Fruit fly (Drosophila melanogaster) whole organism, embryonic: ENCODE data around the gene CG10338.

ENCODE experiments used
- C15 ChIP-seq: fragments of 200-800 bp; sonication (Bioruptor generic); IDR thresholded peaks from 3 replicates; pipeline ENCODE4 v1.3.6; 2022; ENCODE audit warnings: missing biosample characterization, missing genetic modification characterization
- CG10462 ChIP-seq: fragments of 200-800 bp; sonication (Bioruptor generic); optimal IDR thresholded peaks from 2 replicates; lab custom pipeline; 2016; ENCODE audit warnings: missing biosample characterization, missing genetic modification characterization
- CG10654 ChIP-seq: fragments of 200-800 bp; sonication (Bioruptor generic); optimal IDR thresholded peaks from 2 replicates; lab custom pipeline; 2016; ENCODE audit warnings: missing biosample characterization, missing genetic modification characterization
- CG12769 ChIP-seq: fragments of 200-800 bp; sonication (Bioruptor generic); optimal IDR thresholded peaks from 2 replicates; lab custom pipeline; 2019; ENCODE audit warnings: missing biosample characterization, mild to moderate bottlenecking, missing genetic modification characterization, moderate library complexity
- CG13123 ChIP-seq: fragments of 200-800 bp; sonication (Bioruptor generic); optimal IDR thresholded peaks from 2 replicates; lab custom pipeline; 2016; ENCODE audit warnings: missing biosample characterization, missing genetic modification characterization
- CG14860 ChIP-seq: fragments of 200-800 bp; sonication (Bioruptor generic); IDR thresholded peaks from 3 replicates; pipeline ENCODE4 v1.3.6; 2022; ENCODE audit warnings: missing biosample characterization, missing genetic modification characterization; ENCODE audit not compliant: partially characterized antibody
- CG16813 ChIP-seq: fragments of 200-800 bp; sonication (Bioruptor generic); IDR thresholded peaks from 3 replicates; pipeline ENCODE4 v1.3.6; 2022; ENCODE audit warnings: missing biosample characterization, missing genetic modification characterization; ENCODE audit not compliant: partially characterized antibody
- CG18262 ChIP-seq: fragments of 200-800 bp; optimal IDR thresholded peaks from 3 replicates; lab custom pipeline; 2019; ENCODE audit warnings: missing biosample characterization, mild to moderate bottlenecking, missing genetic modification characterization, moderate library complexity
- CG18764 ChIP-seq: fragments of 200-800 bp; sonication (Bioruptor generic); optimal IDR thresholded peaks from 3 replicates; lab custom pipeline; 2016; ENCODE audit warnings: missing biosample characterization, missing genetic modification characterization
- CG2129 ChIP-seq: fragments of 200-800 bp; sonication (Bioruptor generic); IDR thresholded peaks from 2 replicates; pipeline ENCODE4 v1.3.6; 2022; ENCODE audit warnings: missing biosample characterization, missing genetic modification characterization; ENCODE audit not compliant: partially characterized antibody
- CG30020 ChIP-seq: fragments of 200-800 bp; optimal IDR thresholded peaks from 2 replicates; lab custom pipeline; 2019; ENCODE audit warnings: missing biosample characterization, mild to moderate bottlenecking, missing genetic modification characterization, moderate library complexity
- CG3838 ChIP-seq: fragments of 200-800 bp; sonication (Bioruptor generic); optimal IDR thresholded peaks from 3 replicates; lab custom pipeline; 2016; ENCODE audit warnings: missing biosample characterization, missing genetic modification characterization
- CG42726 ChIP-seq: fragments of 200-800 bp; sonication (Bioruptor generic); IDR thresholded peaks from 2 replicates; pipeline ENCODE4 v1.3.6; 2022; ENCODE audit warnings: missing biosample characterization, missing genetic modification characterization; ENCODE audit not compliant: partially characterized antibody
- CG4404 ChIP-seq: fragments of 200-800 bp; sonication (Bioruptor generic); IDR thresholded peaks from 2 replicates; pipeline ENCODE4 v1.3.6; 2022; ENCODE audit warnings: missing biosample characterization, missing genetic modification characterization
- CG4617 ChIP-seq: fragments of 200-800 bp; sonication (Bioruptor generic); optimal IDR thresholded peaks from 3 replicates; lab custom pipeline; 2016; ENCODE audit warnings: missing biosample characterization, missing genetic modification characterization, borderline replicate concordance
- CG6765 ChIP-seq: fragments of 200-800 bp; sonication (Bioruptor generic); optimal IDR thresholded peaks from 3 replicates; lab custom pipeline; 2017; ENCODE audit warnings: missing biosample characterization, mild to moderate bottlenecking, missing genetic modification characterization
- CG7271 ChIP-seq: fragments of 200-800 bp; sonication (Bioruptor generic); optimal IDR thresholded peaks from 2 replicates; lab custom pipeline; 2018; ENCODE audit warnings: missing biosample characterization, mild to moderate bottlenecking, missing genetic modification characterization, moderate library complexity
- CG7556 ChIP-seq: fragments of 200-800 bp; sonication (Bioruptor generic); optimal IDR thresholded peaks from 2 replicates; lab custom pipeline; 2017; ENCODE audit warnings: missing biosample characterization, mild to moderate bottlenecking, missing genetic modification characterization
- CG7786 ChIP-seq: fragments of 200-800 bp; sonication (Bioruptor generic); optimal IDR thresholded peaks from 2 replicates; lab custom pipeline; 2016; ENCODE audit warnings: missing biosample characterization, missing genetic modification characterization
- CG8089 ChIP-seq: fragments of 200-800 bp; sonication (Bioruptor generic); optimal IDR thresholded peaks from 3 replicates; lab custom pipeline; 2016; ENCODE audit warnings: missing biosample characterization, missing genetic modification characterization
- CG9609 ChIP-seq: fragments of 200-800 bp; sonication (Bioruptor generic); optimal IDR thresholded peaks from 3 replicates; lab custom pipeline; 2016; ENCODE audit warnings: missing biosample characterization, missing genetic modification characterization
- Doc3 ChIP-seq: fragments of 200-800 bp; sonication (Bioruptor generic); IDR thresholded peaks from 3 replicates; pipeline ENCODE4 v1.3.6; 2022; ENCODE audit warnings: missing biosample characterization, missing genetic modification characterization; ENCODE audit not compliant: partially characterized antibody
- E2f2 ChIP-seq: fragments of 200-800 bp; sonication (Bioruptor generic); IDR thresholded peaks from 2 replicates; pipeline ENCODE4 v1.3.6; 2022; ENCODE audit warnings: missing biosample characterization, missing genetic modification characterization
- ERR ChIP-seq: fragments of 200-800 bp; sonication (Bioruptor generic); optimal IDR thresholded peaks from 2 replicates; lab custom pipeline; 2016; ENCODE audit warnings: missing biosample characterization, missing genetic modification characterization
- GATAe ChIP-seq: fragments of 200-800 bp; sonication (Bioruptor generic); conservative IDR thresholded peaks from 2 replicates; pipeline ENCODE4 v1.3.6; 2022; ENCODE audit warnings: missing biosample characterization, missing genetic modification characterization
- Jarid2 ChIP-seq: fragments of 200-800 bp; sonication (Bioruptor generic); optimal IDR thresholded peaks from 3 replicates; lab custom pipeline; 2017; ENCODE audit warnings: mild to moderate bottlenecking, missing biosample characterization, missing genetic modification reagents, missing genetic modification characterization
- Six4 ChIP-seq: fragments of 200-800 bp; sonication (Bioruptor generic); optimal IDR thresholded peaks from 2 replicates; lab custom pipeline; 2016; ENCODE audit warnings: missing biosample characterization, missing genetic modification characterization
- Ssrp ChIP-seq: fragments of 200-800 bp; sonication (Bioruptor generic); optimal IDR thresholded peaks from 2 replicates; lab custom pipeline; 2018; ENCODE audit warnings: missing biosample characterization, mild to moderate bottlenecking, missing genetic modification characterization, moderate library complexity
- Trl ChIP-seq, 3 experiments: fragments of >200 bp in 2 of 3; fragments of 200-800 bp in 1 of 3; sonication (Bioruptor generic) in 1 of 3; optimal IDR thresholded peaks; 2 replicates in 1 of 3; 3 replicates in 2 of 3; lab custom pipeline; 2016 to 2017; ENCODE audit warnings: missing biosample characterization in 1 of 3, missing genetic modification characterization in 1 of 3
- ac ChIP-seq: fragments of 200-800 bp; sonication (Bioruptor generic); optimal IDR thresholded peaks from 3 replicates; lab custom pipeline; 2017; ENCODE audit warnings: missing biosample characterization, mild to moderate bottlenecking, missing genetic modification characterization
- ap ChIP-seq: fragments of 200-800 bp; sonication (Bioruptor generic); IDR thresholded peaks from 2 replicates; pipeline ENCODE4 v1.3.6; 2022; ENCODE audit warnings: missing biosample characterization, missing genetic modification characterization
- bcd ChIP-seq: fragments of 200-800 bp; sonication (Bioruptor generic); optimal IDR thresholded peaks from 2 replicates; lab custom pipeline; 2017; ENCODE audit warnings: missing biosample characterization, mild to moderate bottlenecking, missing genetic modification characterization
- cato ChIP-seq: fragments of 200-800 bp; sonication (Bioruptor generic); optimal IDR thresholded peaks from 2 replicates; lab custom pipeline; 2016; ENCODE audit warnings: missing biosample characterization, missing genetic modification characterization, borderline replicate concordance
- chm ChIP-seq: fragments of 200-800 bp; sonication (Bioruptor generic); IDR thresholded peaks from 2 replicates; pipeline ENCODE4 v1.3.6; 2022; ENCODE audit warnings: missing biosample characterization, missing genetic modification characterization
- crc ChIP-seq: fragments of 200-800 bp; sonication (Bioruptor generic); optimal IDR thresholded peaks from 2 replicates; lab custom pipeline; 2016; ENCODE audit warnings: missing biosample characterization, missing genetic modification characterization
- danr ChIP-seq: fragments of 200-800 bp; sonication (Bioruptor generic); IDR thresholded peaks from 2 replicates; pipeline ENCODE4 v1.3.6; 2022; ENCODE audit warnings: missing biosample characterization, missing genetic modification characterization
- dmrt99B ChIP-seq: fragments of 200-800 bp; sonication (Bioruptor generic); optimal IDR thresholded peaks from 2 replicates; lab custom pipeline; 2018; ENCODE audit warnings: missing biosample characterization, mild to moderate bottlenecking, missing genetic modification characterization, moderate library complexity
- dysf ChIP-seq: fragments of 200-800 bp; sonication (Bioruptor generic); IDR thresholded peaks from 3 replicates; pipeline ENCODE4 v1.3.6; 2022; ENCODE audit warnings: missing biosample characterization, missing genetic modification characterization
- esg ChIP-seq: fragments of 200-800 bp; sonication (Bioruptor generic); conservative IDR thresholded peaks from 2 replicates; pipeline ENCODE4 v1.3.6; 2022; ENCODE audit warnings: missing biosample characterization, missing genetic modification characterization
- lbe ChIP-seq: fragments of 200-800 bp; sonication (Bioruptor generic); optimal IDR thresholded peaks from 2 replicates; lab custom pipeline; 2016; ENCODE audit warnings: missing biosample characterization, mild to moderate bottlenecking, missing genetic modification characterization
- nmo ChIP-seq: fragments of 200-800 bp; sonication (Bioruptor generic); optimal IDR thresholded peaks from 2 replicates; lab custom pipeline; 2018; ENCODE audit warnings: missing biosample characterization, mild to moderate bottlenecking, missing genetic modification characterization, moderate library complexity
- pb ChIP-seq: fragments of 200-800 bp; sonication (Bioruptor generic); optimal IDR thresholded peaks from 3 replicates; lab custom pipeline; 2016; ENCODE audit warnings: missing biosample characterization, missing genetic modification characterization
- ro ChIP-seq: fragments of 200-800 bp; sonication (Bioruptor generic); IDR thresholded peaks from 2 replicates; pipeline ENCODE4 v1.3.6; 2022; ENCODE audit warnings: missing biosample characterization, missing genetic modification characterization
- row ChIP-seq: fragments of 200-800 bp; sonication (Bioruptor generic); IDR thresholded peaks from 3 replicates; pipeline ENCODE4 v1.3.6; 2022; ENCODE audit warnings: missing biosample characterization, missing genetic modification characterization
- sr ChIP-seq: fragments of 200-800 bp; sonication (Bioruptor generic); IDR thresholded peaks from 3 replicates; pipeline ENCODE4 v1.3.6; 2022; ENCODE audit warnings: missing biosample characterization, missing genetic modification characterization
- ssp ChIP-seq: fragments of 200-800 bp; sonication (Bioruptor generic); IDR thresholded peaks from 2 replicates; pipeline ENCODE4 v1.3.6; 2022; ENCODE audit warnings: missing biosample characterization, missing genetic modification characterization
- stc ChIP-seq: fragments of 200-800 bp; sonication (Bioruptor generic); IDR thresholded peaks from 2 replicates; pipeline ENCODE4 v1.3.6; 2022; ENCODE audit warnings: missing biosample characterization, missing genetic modification characterization
- zen2 ChIP-seq: fragments of 200-800 bp; sonication (Bioruptor generic); IDR thresholded peaks from 3 replicates; pipeline ENCODE4 v1.3.6; 2022; ENCODE audit warnings: missing biosample characterization, missing genetic modification characterization; ENCODE audit not compliant: partially characterized antibody

Gene CG10338

DNA sequence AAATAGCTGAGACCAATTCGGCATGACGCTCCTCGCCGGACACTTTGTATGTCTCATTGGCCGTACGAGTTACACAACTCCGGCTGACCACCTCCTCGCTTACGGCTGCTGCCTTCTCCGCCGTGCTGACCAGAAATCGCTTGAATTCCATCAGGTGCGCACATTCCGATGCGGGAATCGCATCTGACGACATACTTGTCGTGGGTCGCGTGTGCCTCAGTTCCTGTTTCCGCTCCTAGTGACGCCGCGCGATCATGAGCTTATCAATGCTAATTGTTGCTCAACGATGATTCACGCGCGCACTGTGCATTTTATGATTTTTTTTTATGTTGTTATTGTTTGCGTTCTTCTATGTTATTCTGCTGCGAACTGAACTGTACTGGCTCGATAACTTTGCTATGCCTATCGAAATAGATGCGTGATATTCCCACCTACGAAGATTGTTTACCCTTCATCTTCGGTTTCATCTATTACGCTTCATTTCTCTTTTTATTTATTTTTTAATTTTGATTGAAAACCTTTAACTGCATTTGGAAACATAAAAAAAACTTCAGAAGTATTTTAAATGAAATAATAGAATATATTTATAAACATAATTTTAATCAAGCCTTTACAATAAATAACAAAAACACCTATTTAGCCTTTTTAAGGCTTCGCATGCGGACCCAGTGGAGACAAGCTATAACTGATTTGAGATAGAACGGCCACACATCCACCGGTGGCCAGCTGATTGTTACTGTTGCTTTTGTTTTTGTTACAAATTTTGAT lies 7.4 kb downstream of the CG10338 start, which contains the start of the genes CG10376 and CG10343 (continued):
- TF ChIP-seq CG4617 (peak; percentile 65), ro (GFP tag; lab: Robert Waterston, UW) (peak; percentile 59), CG18262 (peak; percentile 93), dysf (GFP tag; lab: Robert Waterston, UW) (peak; percentile 93), lbe (GFP tag; lab: Kevin White, UChicago) (peak; percentile 16), GATAe (GFP tag; lab: Robert Waterston, UW) (peak; percentile 63), Six4 (GFP tag; lab: Kevin White, UChicago) (peak; percentile 74), CG14860 (peak; percentile 58; the same call in 2 of the 3 replicates), CG7271 (tag; lab: Kevin White, UChicago) (peak; percentile 66), sr (GFP tag; lab: Robert Waterston, UW) (no peak), cato (GFP tag; lab: Kevin White, UChicago) (peak; percentile 72), ac (GFP tag; lab: Kevin White, UChicago) (no peak), C15 (GFP tag; lab: Robert Waterston, UW) (no peak; the same call in 2 of the 3 replicates), row (GFP tag; lab: Robert Waterston, UW) (peak; percentile 97), CG6765 (GFP tag; lab: Kevin White, UChicago) (peak; percentile 69), stc (GFP tag; lab: Robert Waterston, UW) (peak; percentile 44; the same call in 1 of the 2 replicates), CG4404 (GFP tag; lab: Robert Waterston, UW) (peak; percentile 90), crc (GFP tag; lab: Kevin White, UChicago) (no peak), CG9609 (peak; percentile 74), bcd (GFP tag; lab: Kevin White, UChicago) (peak; percentile 89), Doc3 (GFP tag; lab: Robert Waterston, UW) (no peak), pb (GFP tag; lab: Kevin White, UChicago) (no peak), ap (GFP tag; lab: Robert Waterston, UW) (peak; percentile 64), CG30020 (tag; lab: Kevin White, UChicago) (peak; percentile 98), danr (GFP tag; lab: Robert Waterston, UW) (peak; percentile 26; the same call in 1 of the 2 replicates), CG13123 (peak; percentile 55), CG10462 (GFP tag; lab: Kevin White, UChicago) (peak; percentile 54), CG10654 (GFP tag; lab: Kevin White, UChicago) (peak; percentile 84), Ssrp (tag; lab: Kevin White, UChicago) (peak; percentile 95), E2f2 (GFP tag; lab: Robert Waterston, UW) (peak; percentile 45; the same call in 1 of the 2 replicates), CG42726 (GFP tag; lab: Robert Waterston, UW) (no peak; the same call in 1 of the 2 replicates), chm (GFP tag; lab: Robert Waterston, UW) (0 out of 2 replicates have a peak, but pooled peaks have one; percentile 26), nmo (GFP tag; lab: Kevin White, UChicago) (peak; percentile 98), CG3838 (GFP tag; lab: Kevin White, UChicago) (peak; percentile 60), zen2 (GFP tag; lab: Robert Waterston, UW) (no peak), CG7556 (GFP tag; lab: Kevin White, UChicago) (peak; percentile 85), esg (GFP tag; lab: Robert Waterston, UW) (peak; percentile 85), CG2129 (GFP tag; lab: Robert Waterston, UW) (no peak), dmrt99B (tag; lab: Kevin White, UChicago) (peak; percentile 92), ssp (GFP tag; lab: Robert Waterston, UW) (peak; percentile 99), Jarid2 (GFP tag; lab: Kevin White, UChicago) (peak; percentile 29), ERR (GFP tag; lab: Kevin White, UChicago) (no peak), Trl (optimal IDR thresholded peaks at IDR 0.05; lab: Kevin White, UChicago) (no peak), Trl (GFP tag; optimal IDR thresholded peaks at IDR 0.05; lab: Kevin White, UChicago) (peak; percentile 48), CG8089 (GFP tag; lab: Kevin White, UChicago) (no peak), CG18764 (GFP tag; lab: Kevin White, UChicago) (peak; percentile 76), CG12769 (tag; lab: Kevin White, UChicago) (no peak), CG7786 (peak; percentile 29), CG16813 (GFP tag; lab: Robert Waterston, UW) (no peak)
